Worm (Caenorhabditis elegans) whole organism, dauer: ENCODE data around the gene acl-8.

Experiments used
- unc-62 ChIP-seq: sonication (generic microtip); optimal IDR thresholded peaks from 2 replicates; lab custom pipeline; 2017; ENCODE audit warnings: missing biosample characterization, missing genetic modification reagents, missing genetic modification characterization

Gene acl-8

DNA sequence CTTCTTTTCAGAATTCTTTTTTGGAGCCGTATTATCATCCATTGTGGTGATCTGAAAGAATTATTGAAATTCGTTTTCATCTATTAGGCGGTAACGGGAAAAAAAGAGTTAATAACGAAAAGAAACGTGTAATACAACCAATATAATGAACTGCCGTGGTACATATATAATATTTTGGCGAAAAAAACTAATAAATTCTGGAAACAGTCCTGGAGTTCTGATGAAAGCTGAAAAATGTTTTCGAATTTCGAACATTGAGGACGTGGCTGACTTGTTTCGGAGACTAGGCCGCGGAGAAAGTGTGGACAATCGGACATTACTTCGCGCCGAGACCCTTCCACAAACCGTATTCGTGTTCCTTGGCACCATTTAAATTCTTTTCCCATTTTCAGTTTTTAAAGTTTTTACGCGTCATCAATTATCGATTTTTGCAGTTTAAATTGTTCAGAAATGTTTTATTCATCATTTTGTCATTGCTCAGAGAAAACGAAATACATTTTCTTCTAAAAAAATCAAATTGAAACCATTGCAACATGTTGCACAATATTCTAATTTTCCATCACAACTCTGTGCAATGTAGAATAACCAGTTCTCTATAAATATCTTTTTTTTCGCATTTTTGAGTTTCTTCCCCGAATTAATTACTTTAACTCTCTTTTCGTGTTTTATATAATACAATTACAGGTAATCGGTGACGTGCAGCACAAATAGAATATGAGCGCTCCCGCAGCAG is 17.1 kb upstream of the acl-8 start, which contains the start of the genes gad-1 and erfa-1:
gad-1 (minus strand) TSS at position 51 of the 733 bp plus-strand sequence.
erfa-1 (plus strand) TSS at position 683 of the 733 bp plus-strand sequence.
- TF ChIP-seq unc-62 (GFP tag; lab: Kevin White, UChicago), result no peak

DNA sequence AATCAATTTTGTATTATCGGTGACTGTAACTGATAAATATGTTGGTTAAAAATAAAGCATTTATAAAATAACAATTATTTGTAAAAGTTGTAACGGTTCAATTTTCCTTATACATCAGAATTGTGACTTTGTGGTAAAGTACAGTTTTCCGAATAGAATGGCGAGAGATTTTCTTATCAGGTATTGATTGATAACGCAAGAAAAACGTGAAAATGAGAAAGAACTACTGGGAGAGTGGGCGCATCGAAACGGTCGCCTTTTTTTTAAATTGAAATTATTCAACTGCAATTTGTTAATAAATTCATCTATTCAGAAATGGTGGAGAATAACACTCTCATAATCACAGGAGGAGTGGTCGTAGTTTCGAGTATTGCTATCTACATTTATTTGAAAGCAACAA is 14.3 kb upstream of the acl-8 start, which contains the start of gene hpo-19:
hpo-19 (plus strand) TSS at position 314 of the 400 bp plus-strand sequence.
- TF ChIP-seq unc-62 (GFP tag; lab: Kevin White, UChicago), result no peak

DNA sequence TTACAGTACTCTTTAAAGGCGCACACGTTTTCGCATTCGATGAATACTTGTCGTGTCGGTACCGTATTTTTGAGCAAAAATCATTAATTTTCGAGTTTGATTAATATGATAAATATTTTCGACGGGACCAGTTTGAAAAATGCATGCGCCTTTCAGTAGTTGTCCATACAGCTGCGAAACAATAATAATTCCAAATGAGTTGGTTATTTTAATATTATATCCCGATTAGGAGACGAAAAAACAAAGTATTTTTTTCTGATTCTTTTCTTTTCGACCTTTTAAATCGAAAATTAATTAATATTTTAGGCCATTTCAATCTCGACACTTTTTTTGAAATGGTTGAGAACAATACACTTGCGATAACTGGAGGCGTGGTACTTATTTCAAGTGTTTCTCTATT is 12.1 kb upstream of the acl-8 start, which contains the start of gene T05H4.4:
T05H4.4 (plus strand) TSS at position 301 of the 400 bp plus-strand sequence.
- TF ChIP-seq unc-62 (GFP tag; lab: Kevin White, UChicago), result no peak

DNA sequence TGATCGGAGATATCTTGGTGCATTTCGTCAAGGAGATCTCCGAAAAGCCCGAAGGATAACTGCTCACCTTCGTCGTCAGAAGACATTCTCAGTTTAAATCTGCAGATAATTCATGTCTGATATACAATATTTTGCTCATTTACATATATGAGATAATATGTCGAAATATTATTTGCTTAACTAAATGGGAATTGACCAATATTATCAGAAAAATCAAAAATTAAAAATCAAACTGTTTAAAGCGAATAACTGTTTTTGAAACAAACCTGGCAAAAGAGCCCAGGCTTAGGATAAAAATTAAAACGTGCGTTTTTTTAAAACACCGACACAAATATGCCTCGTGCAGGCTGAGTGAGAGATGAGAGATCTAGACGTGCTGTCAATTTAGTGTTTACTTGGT is 9.1 kb upstream of the acl-8 start, which contains the start of gene T05H4.15:
T05H4.15 (minus strand) TSS at position 101 of the 400 bp plus-strand sequence.
- no peak for TF ChIP-seq unc-62 (GFP tag; lab: Kevin White, UChicago)

DNA sequence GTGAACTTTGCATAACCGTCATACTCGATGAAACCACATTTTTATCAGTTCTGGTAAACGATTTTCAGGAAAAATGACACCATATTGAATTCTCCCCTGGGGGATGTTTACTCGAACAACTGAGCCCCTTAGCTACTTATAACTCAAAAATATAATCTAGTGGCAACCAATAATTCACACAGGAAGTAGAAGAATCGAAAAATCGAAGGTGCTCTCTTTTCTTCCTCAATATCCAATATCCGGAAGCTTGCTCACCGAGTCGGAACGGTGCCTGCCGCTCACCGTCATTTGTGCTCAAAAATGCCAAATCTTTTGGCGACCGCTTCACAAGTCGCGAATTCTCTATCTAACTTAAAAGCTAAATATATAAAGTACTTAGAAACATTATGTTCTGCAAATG is 8.6 kb upstream of the acl-8 start, which contains the start of gene T05H4.3:
T05H4.3 (plus strand) TSS at position 301 of the 400 bp plus-strand sequence.
- TF ChIP-seq unc-62 (GFP tag; lab: Kevin White, UChicago), result no peak

DNA sequence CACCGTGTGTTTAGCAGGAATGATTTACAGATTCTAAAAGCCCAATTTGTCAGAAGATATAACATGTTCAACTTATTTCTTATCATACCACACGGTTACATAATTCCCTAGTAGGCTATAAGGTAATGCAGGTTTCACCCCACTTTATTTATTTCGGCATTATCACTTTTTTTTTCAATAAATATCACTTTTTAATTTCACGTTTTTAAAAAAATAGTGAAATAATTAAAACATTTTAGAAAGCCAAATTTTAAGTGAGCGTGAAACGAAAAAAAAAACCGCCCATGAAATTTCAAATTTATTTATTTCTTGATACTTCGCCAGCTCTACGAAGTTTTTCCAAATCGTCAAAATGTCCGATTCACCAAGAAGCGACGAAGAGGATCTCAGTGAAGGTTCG is 2.3 kb upstream of the acl-8 start, which contains the start of gene fbxa-196:
fbxa-196 (plus strand) TSS at position 301 of the 400 bp plus-strand sequence.
- TF ChIP-seq unc-62 (GFP tag; lab: Kevin White, UChicago), result no peak

DNA sequence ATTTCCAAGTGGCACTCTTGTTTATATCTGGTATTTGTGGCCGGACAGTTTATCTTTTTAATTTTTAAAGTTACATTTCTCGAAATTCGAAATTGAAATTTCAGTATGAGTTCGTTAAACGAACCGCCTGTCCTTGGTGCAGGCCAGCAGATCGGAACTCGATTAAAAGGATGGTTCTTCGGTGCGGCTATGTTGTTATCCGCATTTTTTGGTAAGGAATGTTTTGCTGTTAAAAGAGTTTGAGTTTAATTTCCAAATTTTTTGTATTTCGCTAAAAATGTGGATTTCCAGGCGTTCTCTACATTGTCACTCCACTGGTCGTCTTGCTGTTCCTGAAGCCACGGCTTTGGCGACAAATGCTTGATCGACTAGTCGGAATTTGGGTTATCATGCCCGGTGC is 2.5 kb downstream of the acl-8 start, which contains the start of gene acl-9:
acl-9 (plus strand) TSS at position 105 of the 400 bp plus-strand sequence.
- no peak for TF ChIP-seq unc-62 (GFP tag; lab: Kevin White, UChicago)

DNA sequence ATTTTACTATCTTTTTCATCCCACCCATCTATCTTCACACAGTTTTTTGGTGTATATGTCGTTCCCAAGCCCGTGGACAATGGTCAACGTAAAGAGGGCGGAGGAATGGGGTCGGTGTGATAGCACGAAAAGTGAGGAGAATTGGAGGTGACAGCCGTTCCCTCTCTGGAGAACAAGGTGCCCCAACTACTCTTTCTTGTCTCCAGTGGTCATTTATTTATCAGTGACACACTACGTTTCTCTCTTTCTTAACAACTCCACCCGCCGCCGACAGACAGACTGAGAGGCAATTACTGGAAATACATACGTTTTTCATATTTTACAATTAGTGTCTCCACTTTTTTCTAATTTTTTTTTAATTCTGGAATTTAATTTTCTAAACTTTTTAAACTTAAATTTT is 6.2 kb downstream of the acl-8 start:
- no peak for TF ChIP-seq unc-62 (GFP tag; lab: Kevin White, UChicago)

DNA sequence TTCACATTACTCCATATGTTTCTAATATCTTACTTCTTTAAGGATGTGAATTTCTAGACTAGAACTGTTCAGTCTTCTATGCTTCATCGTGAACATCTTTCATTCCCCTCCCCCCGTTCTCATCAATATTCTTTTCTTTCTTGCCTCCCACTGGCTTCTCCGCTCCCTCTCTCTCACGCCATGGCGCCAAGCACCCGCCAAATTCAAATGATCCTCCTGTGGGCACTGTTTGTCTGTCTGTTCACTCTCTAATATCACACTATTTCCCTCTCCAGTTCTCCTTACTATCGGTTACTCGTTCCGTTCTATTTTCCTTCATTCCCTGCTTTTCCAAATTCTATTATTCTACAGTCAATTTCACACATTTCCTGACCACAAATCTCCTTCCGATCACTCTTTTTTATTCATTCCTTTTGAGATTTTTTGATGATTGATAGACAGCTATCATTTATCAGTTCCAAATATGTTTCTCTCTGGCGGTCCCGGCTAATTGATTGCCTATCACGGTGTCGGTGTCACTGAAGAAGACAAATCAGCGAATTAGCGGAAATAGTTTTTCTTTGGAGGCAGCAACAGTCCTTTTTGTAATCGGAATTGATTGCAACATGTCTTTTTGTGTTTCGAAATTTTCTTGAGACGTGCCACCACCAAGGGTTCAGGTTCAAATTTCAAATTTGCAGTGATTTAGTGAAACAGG is 7.8 kb downstream of the acl-8 start:
- no peak for TF ChIP-seq unc-62 (GFP tag; lab: Kevin White, UChicago)

DNA sequence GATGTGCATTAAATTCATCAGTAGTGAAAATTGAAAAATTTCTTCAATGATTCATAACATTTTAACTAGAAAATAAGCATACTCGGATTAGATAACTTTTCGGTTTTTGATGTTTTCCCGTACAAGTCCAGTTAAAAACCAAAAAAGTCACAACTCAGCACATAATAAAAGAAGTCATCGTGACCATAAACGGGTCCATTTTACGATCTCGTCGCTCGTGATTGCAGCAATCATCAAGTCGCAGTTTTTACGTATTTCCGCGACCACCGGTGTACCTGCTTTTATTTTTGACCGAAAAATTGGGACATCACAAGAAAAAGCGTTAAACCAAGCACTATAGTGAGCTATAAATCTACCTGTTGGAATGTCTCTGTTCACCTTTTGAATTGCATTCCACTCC is 10.6 kb downstream of the acl-8 start:
- TF ChIP-seq unc-62 (GFP tag; lab: Kevin White, UChicago), result no peak

DNA sequence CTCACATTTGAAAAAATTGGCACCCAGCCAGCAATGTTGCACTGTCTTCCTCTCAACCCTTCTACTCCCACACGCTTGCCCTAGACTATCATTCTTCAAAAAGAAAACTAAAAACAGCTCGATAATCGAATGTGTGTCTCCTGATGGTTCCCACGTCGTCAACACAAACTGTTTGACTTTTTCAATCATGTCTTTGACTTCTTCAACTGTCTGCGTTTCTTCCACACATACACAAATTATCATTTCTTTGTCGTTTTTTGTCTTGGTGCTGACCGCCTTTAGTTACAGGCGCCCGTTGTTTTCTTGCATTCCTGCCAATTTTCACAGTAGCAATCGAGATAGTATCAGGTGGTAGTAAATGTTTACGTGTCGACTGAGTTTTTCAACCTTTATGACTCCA is 11.9 kb downstream of the acl-8 start:
- TF ChIP-seq unc-62 (GFP tag; lab: Kevin White, UChicago), result no peak

DNA sequence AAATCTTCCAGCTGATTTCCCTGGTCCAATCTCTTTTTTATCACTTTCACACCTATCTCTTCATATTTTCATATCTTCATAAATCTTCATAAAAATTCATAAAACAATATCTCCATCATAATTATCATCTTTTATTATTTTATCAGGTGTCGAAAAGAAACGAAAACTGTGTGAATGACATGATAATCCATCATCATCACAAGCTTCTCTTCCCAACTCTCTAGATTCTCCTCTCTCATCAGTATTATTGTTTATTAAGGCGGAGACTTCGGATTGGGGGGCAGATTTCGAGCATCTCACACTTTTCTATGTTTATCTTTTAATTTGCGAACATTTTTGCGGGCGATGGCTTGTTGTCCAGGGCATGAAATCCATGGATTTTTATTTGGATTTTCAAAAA is 13.6 kb downstream of the acl-8 start:
- TF ChIP-seq unc-62 (GFP tag; lab: Kevin White, UChicago), result no peak

DNA sequence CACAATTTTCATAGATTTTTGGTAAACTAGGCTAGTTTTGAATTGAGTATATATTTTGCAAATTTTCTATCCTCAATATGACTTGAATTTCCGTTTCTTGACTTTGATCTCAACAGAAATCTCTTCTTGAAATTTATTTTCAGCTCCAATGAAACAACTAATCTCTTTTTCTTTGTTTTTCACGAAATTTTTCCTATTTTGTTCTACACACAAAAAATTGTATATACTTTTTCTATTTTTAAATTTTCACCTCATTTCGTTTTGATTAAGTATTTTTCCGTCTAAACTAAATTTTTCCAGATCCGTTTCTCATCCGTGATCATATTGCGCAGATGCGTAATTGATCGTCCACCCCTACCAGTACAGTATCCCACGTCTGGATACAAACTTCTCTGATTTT is 14.1 kb downstream of the acl-8 start, which contains the start of gene unc-83:
unc-83 (plus strand) TSS at position 301 of the 400 bp plus-strand sequence.
- no peak for TF ChIP-seq unc-62 (GFP tag; lab: Kevin White, UChicago)

DNA sequence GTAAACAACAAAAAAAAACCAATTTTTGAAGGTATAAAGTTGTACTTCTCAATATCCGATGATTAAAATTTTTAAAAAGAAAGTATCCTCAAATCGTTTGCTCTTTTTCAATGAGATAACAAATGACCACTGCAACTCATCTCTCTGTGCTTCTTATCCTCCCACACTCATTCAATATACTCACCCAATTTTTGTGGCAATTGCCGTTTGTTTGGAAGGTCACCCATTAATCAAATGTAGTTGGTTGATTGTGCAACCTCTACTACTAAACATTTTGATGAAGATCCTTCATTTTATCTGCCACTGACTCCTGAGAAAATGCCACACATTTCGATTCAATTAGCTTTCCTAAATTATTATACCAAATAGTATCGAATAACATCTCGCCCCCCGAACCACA is 17.0 kb downstream of the acl-8 start:
- TF ChIP-seq unc-62 (GFP tag; lab: Kevin White, UChicago), result no peak

DNA sequence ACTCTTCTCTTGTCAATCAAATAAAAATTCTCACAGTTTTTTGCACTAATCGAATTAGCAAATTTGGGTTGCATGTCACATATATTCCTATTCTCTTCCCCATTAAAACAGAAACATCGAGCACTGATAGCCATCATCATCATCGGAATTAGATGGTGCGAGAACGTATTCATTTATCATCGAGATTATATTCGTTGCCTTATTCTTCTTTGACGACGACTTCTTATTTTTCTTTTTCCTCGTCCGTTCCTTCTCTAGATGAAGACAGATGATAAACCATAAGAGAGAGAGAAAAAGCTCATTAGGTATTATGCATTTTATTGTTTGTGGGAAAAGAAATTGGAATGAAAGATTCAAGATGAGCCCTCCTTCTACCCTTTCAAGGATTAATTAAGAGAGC is 20.5 kb downstream of the acl-8 start:
- no peak for TF ChIP-seq unc-62 (GFP tag; lab: Kevin White, UChicago)

DNA sequence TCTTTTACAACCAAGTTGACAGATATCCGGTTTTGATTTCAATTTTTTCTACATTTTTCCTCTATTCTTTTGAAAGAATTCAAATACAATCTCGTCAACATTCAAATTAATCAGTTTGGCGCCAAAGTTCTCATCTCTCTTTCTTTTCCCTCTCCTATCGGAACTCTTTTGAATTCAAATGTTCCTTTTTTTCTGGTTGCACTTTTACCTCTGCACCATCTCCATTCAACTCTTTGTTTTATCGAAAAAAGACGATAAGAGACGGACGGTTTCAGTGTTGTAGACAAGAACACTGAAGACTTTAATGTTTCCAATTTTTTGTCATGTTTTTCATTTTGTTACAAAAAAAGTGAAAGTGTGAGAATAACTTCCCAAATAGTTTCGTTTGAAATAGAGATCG is 25.4 kb downstream of the acl-8 start:
- TF ChIP-seq unc-62 (GFP tag; lab: Kevin White, UChicago), result no peak
